Fruit fly (Drosophila melanogaster): ENCODE data around the gene CG6985.

CG6985 gene

DNA sequence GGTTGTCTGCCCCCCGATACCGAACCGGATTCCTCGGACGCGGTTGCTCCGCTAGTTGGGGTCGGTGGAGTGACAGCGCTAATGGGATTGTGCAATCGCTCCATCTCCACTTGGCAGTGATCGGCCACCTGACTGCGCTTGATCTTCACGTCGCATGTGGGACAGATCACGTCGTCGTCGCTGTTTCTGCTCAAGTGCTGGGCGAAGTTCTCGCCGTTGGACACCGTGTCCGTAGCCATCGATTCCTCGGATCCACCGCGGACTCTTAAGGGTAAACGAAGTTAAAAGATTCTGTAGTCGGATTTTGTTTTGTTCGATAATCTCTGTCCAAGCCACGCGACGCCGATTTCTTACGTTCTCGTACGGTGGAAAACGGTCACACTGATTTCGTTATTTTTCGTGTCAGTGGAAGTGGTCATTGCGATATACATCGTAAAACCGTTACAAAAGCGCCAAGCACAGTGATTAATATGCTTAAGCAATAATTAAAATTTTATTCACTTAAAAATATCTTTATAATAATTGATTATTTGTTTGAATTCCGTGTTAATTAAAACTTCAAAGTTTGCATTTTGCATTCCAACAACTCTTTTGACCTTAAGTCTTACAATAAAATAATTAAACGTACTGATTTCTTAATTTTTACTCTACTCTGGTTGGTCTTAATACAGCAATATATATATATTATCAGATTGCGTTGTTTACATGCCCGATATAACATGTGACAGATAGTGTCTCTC is 14.7 kb upstream of the CG6985 start, which contains the start of gene RNF220:
Gene RNF220, minus strand, starts transcription at position 384 of the 740 bp plus-strand sequence.
- TF ChIP-seq CG1620 (GFP tag; optimal IDR thresholded peaks at IDR 0.05) (peak; percentile 39), ovo (GFP tag; optimal IDR thresholded peaks at IDR 0.05) (no peak), cnc (optimal IDR thresholded peaks at IDR 0.05) (no peak), Mnt (GFP tag; optimal IDR thresholded peaks at IDR 0.05) (peak; percentile 62), cic (GFP tag; optimal IDR thresholded peaks at IDR 0.05) (no peak), CG33017 (tag; optimal IDR thresholded peaks at IDR 0.05) (no peak), pad (GFP tag; optimal IDR thresholded peaks at IDR 0.05) (no peak), tj (GFP tag; optimal IDR thresholded peaks at IDR 0.05) (no peak)

DNA sequence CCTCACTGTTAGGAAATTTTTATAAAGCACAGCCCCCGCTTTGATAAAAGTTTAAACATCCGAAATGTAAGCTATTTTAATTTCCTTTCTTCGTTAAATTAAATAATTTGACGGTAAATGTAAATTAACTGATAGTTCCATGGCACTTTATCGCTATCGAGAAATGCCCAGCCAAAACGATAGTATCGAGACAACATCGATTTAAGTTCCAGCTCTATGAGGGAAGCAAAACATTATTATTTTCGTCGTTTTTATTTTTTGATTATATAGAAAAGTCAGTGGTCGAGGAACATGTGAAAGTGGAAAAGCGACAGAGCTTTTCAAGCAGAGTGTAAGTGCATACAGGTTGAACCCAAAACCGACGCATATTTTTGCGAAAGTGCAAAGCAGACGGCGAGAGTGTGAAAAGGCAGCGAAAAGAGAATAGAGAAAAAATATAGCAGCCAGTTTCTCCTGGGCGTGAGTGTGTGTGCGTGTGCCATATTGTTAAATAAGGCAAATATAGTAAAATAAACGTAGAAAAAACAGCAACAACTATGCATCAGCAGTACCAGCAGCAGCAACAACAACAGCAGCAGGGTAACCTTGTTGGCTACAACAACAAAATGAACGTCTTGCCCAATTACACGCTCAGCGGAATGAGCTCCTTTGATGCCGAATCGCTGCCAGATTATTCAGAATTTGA is 14.0 kb upstream of the CG6985 start, which contains the start of gene CG45049:
Gene CG45049, plus strand, starts transcription at position 197 of the 685 bp plus-strand sequence.
- TF ChIP-seq cic (GFP tag; optimal IDR thresholded peaks at IDR 0.05) (peak; percentile 78), tj (GFP tag; optimal IDR thresholded peaks at IDR 0.05) (peak; percentile 34), bab1 (GFP tag; optimal IDR thresholded peaks at IDR 0.05) (peak; percentile 23), CG14711 (tag; optimal IDR thresholded peaks at IDR 0.05) (no peak)

DNA sequence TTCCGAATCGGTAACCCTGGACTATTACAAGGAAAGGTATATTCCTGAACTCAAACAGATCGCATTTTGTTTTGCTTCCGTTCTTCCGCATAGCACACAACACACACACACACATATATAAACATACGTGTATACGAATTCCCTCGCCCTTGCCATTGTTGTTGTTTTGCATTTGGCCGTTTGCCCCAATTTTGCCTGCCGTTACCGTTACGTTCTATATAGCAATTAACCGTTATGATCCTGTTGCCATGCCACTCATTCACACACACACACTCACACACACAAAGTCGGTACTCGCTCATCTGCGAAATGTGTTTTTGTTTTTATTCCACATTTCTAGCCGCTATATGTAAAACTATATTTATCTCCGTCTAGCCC is 13.5 kb upstream of the CG6985 start:
- TF ChIP-seq CG7101 (tag; optimal IDR thresholded peaks at IDR 0.05) (no peak), CG7045 (GFP tag; optimal IDR thresholded peaks at IDR 0.05) (no peak), pad (GFP tag; optimal IDR thresholded peaks at IDR 0.05) (peak; percentile 88), CG11617 (GFP tag; optimal IDR thresholded peaks at IDR 0.05) (no peak), cnc (optimal IDR thresholded peaks at IDR 0.05) (no peak), CG14711 (tag; optimal IDR thresholded peaks at IDR 0.05) (no peak), cic (GFP tag; optimal IDR thresholded peaks at IDR 0.05) (peak; percentile 8), ovo (GFP tag; optimal IDR thresholded peaks at IDR 0.05) (peak; percentile 86), toe (GFP tag; optimal IDR thresholded peaks at IDR 0.05) (no peak), tj (GFP tag; optimal IDR thresholded peaks at IDR 0.05) (peak; percentile 4)

DNA sequence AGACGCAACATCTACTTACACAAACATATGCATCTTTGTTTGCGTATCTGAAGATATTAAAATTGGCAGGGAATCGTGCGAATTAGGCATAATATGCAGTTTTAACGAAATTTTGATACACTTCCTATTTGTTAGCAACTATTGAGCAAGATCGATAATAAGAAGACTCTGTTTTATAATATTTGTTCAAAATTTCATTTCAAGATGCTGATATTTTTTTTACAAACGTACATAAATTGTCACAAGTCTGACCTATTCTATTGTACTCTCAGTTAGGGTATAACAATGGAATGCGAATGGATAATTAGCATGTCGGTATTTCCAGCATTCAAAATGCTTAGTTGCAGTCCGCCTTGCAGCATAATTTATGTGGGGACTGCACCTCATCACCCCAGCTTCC is 13.1 kb upstream of the CG6985 start:
- TF ChIP-seq CG1620 (GFP tag; optimal IDR thresholded peaks at IDR 0.05), result no peak
- no peak for TF ChIP-seq Crg-1 (GFP tag; optimal IDR thresholded peaks at IDR 0.05)
- no peak for TF ChIP-seq Clk (GFP tag; optimal IDR thresholded peaks at IDR 0.05)
- TF ChIP-seq pad (GFP tag; optimal IDR thresholded peaks at IDR 0.05), result no peak
- TF ChIP-seq Mnt (GFP tag; optimal IDR thresholded peaks at IDR 0.05), result no peak
- TF ChIP-seq CG33017 (tag; optimal IDR thresholded peaks at IDR 0.05), result no peak
- TF ChIP-seq Hr96 (GFP tag; optimal IDR thresholded peaks at IDR 0.05), result no peak
- TF ChIP-seq cnc (optimal IDR thresholded peaks at IDR 0.05), result no peak
- no peak for TF ChIP-seq kay (GFP tag; ENCODE audit: borderline replicate concordance)
- no peak for TF ChIP-seq CG7101 (tag; optimal IDR thresholded peaks at IDR 0.05)
- TF ChIP-seq CG12768 (GFP tag; optimal IDR thresholded peaks at IDR 0.05), result no peak
- no peak for TF ChIP-seq ovo (GFP tag; optimal IDR thresholded peaks at IDR 0.05)
- no peak for TF ChIP-seq CG14711 (tag; optimal IDR thresholded peaks at IDR 0.05)
- no peak for TF ChIP-seq CG11617 (GFP tag; optimal IDR thresholded peaks at IDR 0.05)
- TF ChIP-seq toe (GFP tag; optimal IDR thresholded peaks at IDR 0.05), result no peak
- no peak for TF ChIP-seq cic (GFP tag; optimal IDR thresholded peaks at IDR 0.05)
- TF ChIP-seq bab1 (GFP tag; optimal IDR thresholded peaks at IDR 0.05), result no peak

DNA sequence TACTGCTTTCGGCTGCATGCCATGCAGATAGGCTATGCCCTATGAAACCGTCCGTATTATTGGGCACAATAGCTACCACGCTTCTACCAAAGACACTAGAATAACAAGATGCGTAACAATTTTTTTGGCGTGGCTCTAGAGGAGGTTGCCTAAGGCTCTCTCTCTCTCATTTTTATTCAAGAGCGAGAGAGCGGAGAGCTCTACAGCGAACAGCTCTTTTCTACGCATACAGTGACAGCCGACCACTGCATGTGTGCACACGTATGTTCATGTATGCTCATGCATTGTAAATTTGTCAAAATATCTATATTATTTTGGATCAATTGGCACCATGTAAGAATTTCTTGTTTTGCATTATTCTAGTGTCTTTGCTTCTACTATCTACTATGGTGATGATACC is 8.0 kb upstream of the CG6985 start:
- TF ChIP-seq CG7101 (tag; optimal IDR thresholded peaks at IDR 0.05) (no peak), tj (GFP tag; optimal IDR thresholded peaks at IDR 0.05) (no peak), cic (GFP tag; optimal IDR thresholded peaks at IDR 0.05) (no peak), CG5204 (GFP tag; optimal IDR thresholded peaks at IDR 0.05) (no peak), toe (GFP tag; optimal IDR thresholded peaks at IDR 0.05) (no peak), CG33017 (tag; optimal IDR thresholded peaks at IDR 0.05) (no peak), CG7045 (GFP tag; optimal IDR thresholded peaks at IDR 0.05) (no peak), cnc (optimal IDR thresholded peaks at IDR 0.05) (no peak), kay (GFP tag; ENCODE audit: borderline replicate concordance) (no peak), Crg-1 (GFP tag; optimal IDR thresholded peaks at IDR 0.05) (no peak), pad (GFP tag; optimal IDR thresholded peaks at IDR 0.05) (no peak), Clk (GFP tag; optimal IDR thresholded peaks at IDR 0.05) (no peak), CG14711 (tag; optimal IDR thresholded peaks at IDR 0.05) (no peak), Mnt (GFP tag; optimal IDR thresholded peaks at IDR 0.05) (no peak), CG12768 (GFP tag; optimal IDR thresholded peaks at IDR 0.05) (no peak), bab1 (GFP tag; optimal IDR thresholded peaks at IDR 0.05) (no peak), ovo (GFP tag; optimal IDR thresholded peaks at IDR 0.05) (no peak), CG1620 (GFP tag; optimal IDR thresholded peaks at IDR 0.05) (no peak), Hr96 (GFP tag; optimal IDR thresholded peaks at IDR 0.05) (no peak)

DNA sequence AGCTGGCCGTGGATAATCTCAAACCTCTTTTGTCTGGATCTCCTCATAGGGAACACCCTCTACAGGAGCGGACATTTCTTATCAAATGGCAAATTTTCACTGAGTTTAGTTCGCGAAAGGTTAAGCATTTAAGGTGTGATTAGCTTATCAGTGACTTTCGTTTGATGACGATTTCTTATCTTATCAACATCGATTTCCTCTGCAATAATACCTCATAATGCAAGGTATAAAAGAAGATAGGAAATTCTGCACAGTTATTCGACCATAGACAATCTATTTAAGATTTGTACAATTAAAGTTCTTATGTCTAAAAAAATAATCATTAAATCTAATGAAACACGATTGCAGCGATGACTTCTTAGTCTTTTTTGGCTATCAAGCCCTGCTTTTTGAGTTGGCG is 7.2 kb upstream of the CG6985 start, which contains the start of gene Takl2:
Gene Takl2, minus strand, starts transcription at position 101 of the 400 bp plus-strand sequence.
- TF ChIP-seq Hr96 (GFP tag; optimal IDR thresholded peaks at IDR 0.05), result no peak

Measured in whole organism, adult.